Worm (Caenorhabditis elegans) whole organism, L1 larva: ENCODE results near the gene srt-44.
"Not testable (repeated sequence)": the region's sequence is repeated elsewhere in the genome, so short reads cannot be mapped to it uniquely, and the experiment has no call there.

Experiments
- efl-1 ChIP-seq, 4 experiments: fragments of 150-350 bp; optimal IDR thresholded peaks in 3 of 4; peaks in 1 of 4; 1 replicate in 1 of 4; 2 replicates in 3 of 4; lab custom pipeline; 2014; ENCODE audit warnings: missing biosample characterization in 2 of 4, missing genetic modification characterization in 2 of 4, missing genetic modification reagents in 2 of 4
- isw-1 ChIP-seq: fragments of 200-800 bp; sonication (Bioruptor generic); IDR thresholded peaks from 2 replicates; pipeline ENCODE4 v1.3.6; 2022; ENCODE audit warnings: missing genetic modification characterization, missing compliant biosample characterization
- nhr-11 ChIP-seq: fragments of 150-350 bp; optimal IDR thresholded peaks from 2 replicates; lab custom pipeline; 2014; ENCODE audit warnings: missing biosample characterization, missing genetic modification characterization
- nhr-77 ChIP-seq: fragments of 150-350 bp; optimal IDR thresholded peaks from 2 replicates; lab custom pipeline; 2014; ENCODE audit warnings: missing biosample characterization, missing genetic modification characterization

ce11 chrIV:15133899-15134298 lies 30.5 kb downstream of the srt-44 start, which contains the start of gene M199.8:
- TF ChIP-seq isw-1 (GFP tag; lab: Robert Waterston, UW); efl-1 (optimal IDR thresholded peaks at IDR 0.05; lab: Kevin White, UChicago); efl-1 (GFP tag; optimal IDR thresholded peaks at IDR 0.05 in 1 of 2; lab: Kevin White, UChicago); nhr-77 (tag; lab: Kevin White, UChicago); nhr-11: not testable (repeated sequence)
